Fruit fly (Drosophila melanogaster) whole organism, adult: Measurements from ENCODE around the gene CG1571.

Source experiments
- CG11617 ChIP-seq: fragments of 200-800 bp; sonication (Bioruptor generic); optimal IDR thresholded peaks from 2 replicates; lab custom pipeline; 2017; ENCODE audit warnings: mild to moderate bottlenecking, missing biosample characterization, missing genetic modification reagents, missing genetic modification characterization
- CG12768 ChIP-seq: fragments of 200-800 bp; sonication (Bioruptor generic); optimal IDR thresholded peaks from 2 replicates; lab custom pipeline; 2017; ENCODE audit warnings: missing biosample characterization, missing genetic modification characterization, mild to moderate bottlenecking, moderate library complexity, missing genetic modification reagents
- CG14711 ChIP-seq: fragments of 200-800 bp; sonication (Bioruptor generic); optimal IDR thresholded peaks from 2 replicates; lab custom pipeline; 2018; ENCODE audit warnings: missing biosample characterization, mild to moderate bottlenecking, missing genetic modification characterization, moderate library complexity
- CG1620 ChIP-seq: fragments of 200-800 bp; sonication (Bioruptor generic); optimal IDR thresholded peaks from 2 replicates; lab custom pipeline; 2016; ENCODE audit warnings: missing biosample characterization, missing genetic modification characterization
- CG33017 ChIP-seq: fragments of 200-800 bp; sonication (Bioruptor generic); optimal IDR thresholded peaks from 2 replicates; lab custom pipeline; 2018; ENCODE audit warnings: missing biosample characterization, mild to moderate bottlenecking, missing genetic modification characterization, moderate library complexity
- CG5204 ChIP-seq: fragments of 200-800 bp; sonication (Bioruptor generic); optimal IDR thresholded peaks from 2 replicates; lab custom pipeline; 2016; ENCODE audit warnings: missing biosample characterization, missing genetic modification characterization
- CG7045 ChIP-seq: fragments of 200-800 bp; sonication (Bioruptor generic); optimal IDR thresholded peaks from 2 replicates; lab custom pipeline; 2017; ENCODE audit warnings: missing biosample characterization, mild to moderate bottlenecking, missing genetic modification characterization
- CG7101 ChIP-seq: fragments of 200-800 bp; sonication (Bioruptor generic); optimal IDR thresholded peaks from 2 replicates; lab custom pipeline; 2018; ENCODE audit warnings: missing biosample characterization, mild to moderate bottlenecking, missing genetic modification characterization, moderate library complexity
- Clk ChIP-seq: fragments of 200-800 bp; sonication (Bioruptor generic); optimal IDR thresholded peaks from 2 replicates; lab custom pipeline; 2017; ENCODE audit warnings: missing biosample characterization, missing genetic modification characterization
- Crg-1 ChIP-seq: fragments of 200-800 bp; sonication (Bioruptor generic); optimal IDR thresholded peaks from 2 replicates; lab custom pipeline; 2016; ENCODE audit warnings: missing biosample characterization, missing genetic modification characterization
- Hr96 ChIP-seq: fragments of 200-800 bp; sonication (Bioruptor generic); optimal IDR thresholded peaks from 2 replicates; lab custom pipeline; 2016; ENCODE audit warnings: missing biosample characterization, missing genetic modification characterization
- Mnt ChIP-seq: fragments of 200-800 bp; sonication (Bioruptor generic); optimal IDR thresholded peaks from 2 replicates; lab custom pipeline; 2016; ENCODE audit warnings: missing biosample characterization, mild to moderate bottlenecking, missing genetic modification characterization
- bab1 ChIP-seq: fragments of 200-800 bp; sonication (Bioruptor generic); optimal IDR thresholded peaks from 3 replicates; lab custom pipeline; 2019; ENCODE audit warnings: missing biosample characterization, mild to moderate bottlenecking, missing genetic modification characterization, moderate library complexity
- cic ChIP-seq: fragments of 200-800 bp; sonication (Bioruptor generic); optimal IDR thresholded peaks from 2 replicates; lab custom pipeline; 2017; ENCODE audit warnings: missing biosample characterization, mild to moderate bottlenecking, missing genetic modification characterization, moderate library complexity
- cnc ChIP-seq, 2 experiments: fragments of >200 bp; optimal IDR thresholded peaks; 2 replicates each; lab custom pipeline; 2017
- kay ChIP-seq: fragments of 200-800 bp; sonication (Bioruptor generic); peaks from one replicate; lab custom pipeline; 2016; ENCODE audit warnings: missing biosample characterization, missing genetic modification characterization, borderline replicate concordance
- ovo ChIP-seq: fragments of 200-800 bp; sonication (Bioruptor generic); optimal IDR thresholded peaks from 2 replicates; lab custom pipeline; 2016; ENCODE audit warnings: missing biosample characterization, missing genetic modification characterization
- pad ChIP-seq: fragments of 200-800 bp; sonication (Bioruptor generic); optimal IDR thresholded peaks from 3 replicates; lab custom pipeline; 2017; ENCODE audit warnings: missing biosample characterization, missing genetic modification characterization, mild to moderate bottlenecking, moderate library complexity, missing genetic modification reagents
- tj ChIP-seq: fragments of 200-800 bp; sonication (Bioruptor generic); optimal IDR thresholded peaks from 3 replicates; lab custom pipeline; 2017; ENCODE audit warnings: missing biosample characterization, mild to moderate bottlenecking, missing genetic modification characterization, moderate library complexity
- toe ChIP-seq: fragments of 200-800 bp; sonication (Bioruptor generic); optimal IDR thresholded peaks from 2 replicates; lab custom pipeline; 2016; ENCODE audit warnings: missing biosample characterization, missing genetic modification characterization

CG1571 gene

DNA sequence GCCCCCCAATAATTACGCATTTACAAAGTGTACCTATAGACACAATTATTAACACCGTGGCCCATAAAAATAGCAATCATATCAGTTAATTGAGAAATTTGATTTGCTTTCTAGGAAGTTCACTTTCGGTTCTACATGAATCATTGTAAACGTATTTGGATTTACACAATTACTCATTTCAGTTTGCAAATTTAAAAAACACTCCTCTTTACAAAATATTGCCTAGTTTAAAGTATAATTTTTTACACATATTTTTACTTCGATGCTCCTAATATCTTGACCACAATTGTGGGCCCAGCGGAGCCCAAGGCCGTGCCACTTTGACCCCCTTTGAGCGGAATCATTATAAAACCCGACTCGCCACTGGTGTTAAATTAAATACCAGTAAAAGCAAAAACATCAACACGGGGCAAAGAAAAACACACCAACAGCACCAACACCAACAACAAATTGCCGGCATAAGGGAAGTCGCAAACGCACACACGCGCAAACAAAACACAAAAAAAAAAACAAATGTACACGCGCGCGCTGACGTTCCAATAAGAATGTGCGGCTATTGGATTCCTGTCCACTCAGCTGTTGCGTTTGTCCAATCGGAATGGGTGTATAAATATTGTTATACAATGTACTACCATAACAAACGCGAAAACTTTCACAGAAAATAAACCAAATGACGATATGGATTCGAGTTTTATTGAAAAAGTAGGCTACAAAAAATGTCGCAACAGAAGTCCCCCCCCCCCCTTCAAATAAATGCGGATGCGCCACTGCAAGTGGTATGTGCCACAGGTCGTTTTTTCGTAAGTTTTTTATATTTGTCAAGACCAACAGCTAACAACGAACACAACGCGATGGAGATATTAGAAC, 39.0 kb downstream of the CG1571 start:
- TF ChIP-seq Crg-1 (GFP tag; lab: Kevin White, UChicago) (no peak), CG7045 (GFP tag; lab: Kevin White, UChicago) (peak; percentile 60), CG5204 (GFP tag; lab: Kevin White, UChicago) (peak; percentile 70), CG1620 (peak; percentile 21), Clk (GFP tag; lab: Kevin White, UChicago) (peak; percentile 25), tj (peak; percentile 73), CG7101 (tag; lab: Kevin White, UChicago) (peak; percentile 80), toe (GFP tag; lab: Kevin White, UChicago) (peak; percentile 45), Hr96 (GFP tag; lab: Kevin White, UChicago) (no peak), kay (GFP tag; lab: Kevin White, UChicago) (no peak), pad (GFP tag; lab: Kevin White, UChicago) (peak; percentile 20), cnc (optimal IDR thresholded peaks at IDR 0.05; lab: Kevin White, UChicago) (no peak), CG12768 (GFP tag; lab: Kevin White, UChicago) (peak; percentile 62), CG33017 (tag; lab: Kevin White, UChicago) (peak; percentile 62), ovo (GFP tag; lab: Kevin White, UChicago) (peak; percentile 1), bab1 (GFP tag; lab: Kevin White, UChicago) (peak; percentile 57), CG11617 (GFP tag; lab: Kevin White, UChicago) (peak; percentile 64), cic (no peak), CG14711 (tag; lab: Kevin White, UChicago) (peak; percentile 62), Mnt (peak; percentile 46)

DNA sequence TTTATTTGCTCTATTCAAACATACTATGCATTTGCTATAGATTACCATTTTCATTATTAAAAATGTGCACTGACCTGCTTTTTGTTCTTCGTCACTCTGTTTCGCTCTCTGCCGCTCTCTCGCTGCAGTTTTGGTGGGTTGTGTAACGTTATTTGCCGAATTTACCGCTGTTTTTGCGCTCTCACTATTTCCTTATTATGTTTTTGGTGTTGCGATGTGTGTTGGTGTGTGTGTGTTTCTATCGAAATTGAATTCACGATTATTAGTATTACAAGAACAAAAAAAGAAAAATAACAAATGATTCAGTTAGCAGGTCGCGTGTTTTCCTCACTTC, 39.6 kb downstream of the CG1571 start:
- no peak for TF ChIP-seq CG12768 (GFP tag; lab: Kevin White, UChicago)
- TF ChIP-seq pad (GFP tag; lab: Kevin White, UChicago): peak; percentile 37
- TF ChIP-seq ovo (GFP tag; lab: Kevin White, UChicago): peak; percentile 2

DNA sequence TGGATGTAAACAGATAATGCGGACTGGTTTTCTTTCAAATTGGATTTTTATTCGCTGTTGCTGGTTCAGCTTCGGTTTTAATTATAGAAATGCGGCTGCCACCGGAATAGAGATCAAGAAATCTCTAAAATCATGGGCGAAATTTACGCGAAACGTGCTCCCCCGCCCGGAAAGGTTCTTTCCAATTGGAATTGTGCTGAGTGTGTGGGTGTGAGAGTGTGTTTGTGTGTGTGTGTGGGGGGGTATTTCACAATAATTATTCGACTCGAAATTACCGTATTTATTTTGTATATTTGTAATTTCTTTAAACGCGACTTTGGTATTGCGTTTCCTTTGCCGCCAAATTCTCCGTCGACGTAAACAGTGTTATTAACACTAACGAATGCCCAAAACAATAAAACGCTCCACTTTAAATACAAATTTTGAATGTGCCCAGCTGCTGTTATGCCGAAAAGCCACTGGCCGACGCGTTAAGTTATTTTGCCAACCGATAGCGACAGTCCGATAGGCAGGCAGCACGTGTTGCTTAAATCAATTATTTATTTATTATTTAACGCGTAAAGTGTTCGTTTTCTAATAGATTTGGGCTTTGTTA, 40.1 kb downstream of the CG1571 start, which contains the start of gene Gclc:
Gclc (minus strand) TSS at position 431 of the 595 bp plus-strand sequence.
- TF ChIP-seq cic (peak; percentile 21), Hr96 (GFP tag; lab: Kevin White, UChicago) (no peak), CG33017 (tag; lab: Kevin White, UChicago) (no peak), CG7101 (tag; lab: Kevin White, UChicago) (no peak), Crg-1 (GFP tag; lab: Kevin White, UChicago) (no peak), bab1 (GFP tag; lab: Kevin White, UChicago) (no peak), kay (GFP tag; lab: Kevin White, UChicago) (no peak), cnc (optimal IDR thresholded peaks at IDR 0.05; lab: Kevin White, UChicago) (no peak), CG11617 (GFP tag; lab: Kevin White, UChicago) (peak; percentile 21), CG1620 (no peak), Mnt (peak; percentile 96), CG7045 (GFP tag; lab: Kevin White, UChicago) (no peak), toe (GFP tag; lab: Kevin White, UChicago) (no peak), CG12768 (GFP tag; lab: Kevin White, UChicago) (no peak), Clk (GFP tag; lab: Kevin White, UChicago) (no peak), ovo (GFP tag; lab: Kevin White, UChicago) (no peak), pad (GFP tag; lab: Kevin White, UChicago) (no peak), CG5204 (GFP tag; lab: Kevin White, UChicago) (no peak), tj (peak; percentile 11), CG14711 (tag; lab: Kevin White, UChicago) (no peak)

DNA sequence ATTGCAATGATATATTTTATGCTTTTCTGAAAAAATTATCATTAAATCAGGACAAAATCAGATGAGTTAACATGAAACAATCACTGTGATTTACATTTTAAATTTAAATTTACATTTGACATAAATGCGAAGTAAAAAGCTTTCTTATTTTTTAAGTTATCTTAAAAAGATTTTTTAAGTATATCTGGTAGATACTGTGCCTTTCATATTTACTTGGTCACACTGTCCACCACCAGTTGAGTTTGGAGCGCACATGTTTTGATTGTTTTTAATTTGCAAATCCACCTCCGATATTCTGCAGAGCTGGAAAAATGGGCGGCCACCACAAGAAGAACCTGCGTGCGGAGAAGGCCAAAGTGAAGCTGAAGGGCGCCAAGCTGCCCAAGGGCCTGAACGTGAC, 41.1 kb downstream of the CG1571 start, which contains the start of gene CG1575:
CG1575 (plus strand) TSS at position 200 of the 400 bp plus-strand sequence.
- TF ChIP-seq Mnt (peak; percentile 84), Crg-1 (GFP tag; lab: Kevin White, UChicago) (no peak), pad (GFP tag; lab: Kevin White, UChicago) (no peak)

DNA sequence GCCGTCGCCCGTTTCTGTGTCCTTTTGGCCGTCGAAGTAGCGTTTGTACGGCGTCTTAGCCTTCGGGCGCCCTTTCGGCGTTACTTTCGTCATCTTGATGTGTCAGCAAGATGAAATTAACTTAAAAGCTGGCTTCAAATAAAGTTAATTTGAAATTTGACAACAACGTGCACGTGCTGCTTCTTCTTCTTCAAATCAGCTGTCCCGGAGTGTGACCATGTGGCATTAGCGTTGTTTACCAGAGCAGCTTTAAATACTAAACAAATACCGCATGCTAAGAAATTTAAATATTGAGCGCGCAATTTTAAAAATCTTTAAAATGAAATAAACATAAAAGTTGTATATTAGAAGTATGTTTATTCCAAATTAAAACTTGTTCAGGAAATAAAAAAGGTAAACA, 45.3 kb downstream of the CG1571 start, which contains the start of gene CG2260:
CG2260 (minus strand) TSS at position 209 of the 400 bp plus-strand sequence.
- TF ChIP-seq CG14711 (tag; lab: Kevin White, UChicago) (no peak), Mnt (peak; percentile 100), bab1 (GFP tag; lab: Kevin White, UChicago) (peak; percentile 57)

DNA sequence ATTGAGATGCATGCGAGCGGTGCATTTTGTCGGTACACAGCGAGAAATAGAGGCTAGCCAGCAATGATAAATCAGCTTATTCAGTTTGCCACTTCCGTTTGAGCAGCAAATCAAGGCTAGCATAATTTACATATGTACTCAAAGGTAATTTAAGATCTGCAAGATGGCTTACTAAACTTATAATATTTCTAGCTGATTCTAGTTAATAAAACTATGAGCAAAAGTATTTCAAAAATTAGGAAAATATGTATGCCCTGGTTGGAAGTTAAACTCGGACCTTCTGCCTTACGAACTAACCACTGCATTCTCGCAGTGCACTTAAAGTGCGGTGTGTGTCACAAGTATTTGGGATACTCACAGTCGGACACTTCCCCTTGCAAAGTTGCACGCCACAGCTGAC, 47.2 kb downstream of the CG1571 start:
- TF ChIP-seq Crg-1 (GFP tag; lab: Kevin White, UChicago) (no peak), CG7045 (GFP tag; lab: Kevin White, UChicago) (no peak), kay (GFP tag; lab: Kevin White, UChicago) (no peak), Clk (GFP tag; lab: Kevin White, UChicago) (no peak), pad (GFP tag; lab: Kevin White, UChicago) (no peak), CG1620 (no peak), cnc (optimal IDR thresholded peaks at IDR 0.05; lab: Kevin White, UChicago) (no peak), tj (no peak), CG5204 (GFP tag; lab: Kevin White, UChicago) (no peak), toe (GFP tag; lab: Kevin White, UChicago) (no peak), CG33017 (tag; lab: Kevin White, UChicago) (no peak)
